Fruit fly (Drosophila melanogaster): ENCODE results near the gene ppk22.

DNA sequence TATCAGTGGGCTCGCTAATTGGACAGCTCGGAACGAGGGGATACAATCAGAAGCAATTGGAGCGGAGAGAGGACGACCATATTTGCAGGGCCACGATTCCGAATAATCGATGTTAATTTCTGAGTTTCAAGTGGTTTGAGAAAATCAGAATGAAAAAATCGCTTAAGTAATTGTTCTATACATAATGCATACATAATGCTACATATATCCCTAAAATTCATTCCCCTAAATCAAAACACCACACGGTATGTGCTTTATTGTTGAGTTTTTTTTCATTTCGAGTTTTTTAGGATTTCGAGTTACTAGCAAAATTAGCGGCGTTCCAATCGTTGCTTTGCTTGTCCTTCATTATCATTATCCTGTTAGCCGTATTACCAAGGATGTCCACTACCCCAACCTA, 34.1 kb downstream of the ppk22 start, which contains the start of gene niki:
- TF ChIP-seq net (GFP tag; optimal IDR thresholded peaks at IDR 0.05) (no peak), CG6276 (GFP tag; optimal IDR thresholded peaks at IDR 0.05) (no peak), cyc (GFP tag; optimal IDR thresholded peaks at IDR 0.05) (no peak), pdm3 (GFP tag; optimal IDR thresholded peaks at IDR 0.05) (no peak), Gug (GFP tag; IDR thresholded peaks at IDR 0.05) (no peak), CG34406 (GFP tag; optimal IDR thresholded peaks at IDR 0.05) (no peak), CG1621 (tag; optimal IDR thresholded peaks at IDR 0.05) (no peak), OdsH (GFP tag; optimal IDR thresholded peaks at IDR 0.05) (no peak), CG8319 (GFP tag; optimal IDR thresholded peaks at IDR 0.05) (no peak), Blimp-1 (GFP tag; optimal IDR thresholded peaks at IDR 0.05) (no peak)
